Worm (Caenorhabditis elegans) whole organism, L4/young adult: ENCODE data around the gene Y4C6B.7.

Source experiments
- W03F9.2 ChIP-seq: fragments of 150-350 bp; optimal IDR thresholded peaks from 2 replicates; lab custom pipeline; 2014; ENCODE audit warnings: missing biosample characterization, missing genetic modification characterization
- dao-5 ChIP-seq: sonication (generic microtip); optimal IDR thresholded peaks from 2 replicates; lab custom pipeline; 2016; ENCODE audit warnings: missing genotype, missing genetic modification characterization, moderate library complexity, missing compliant biosample characterization
- him-1 ChIP-seq: sonication (generic microtip); optimal IDR thresholded peaks from 2 replicates; lab custom pipeline; 2016; ENCODE audit warnings: missing genotype, missing genetic modification reagents, missing genetic modification characterization, missing compliant biosample characterization

Gene Y4C6B.7

ce11 chrIV:5353364-5353763 lies at the start of gene Y4C6B.7:
Gene Y4C6B.7 (minus strand): TSS chrIV:5353464.
- no peak for TF ChIP-seq him-1 (tag; lab: Kevin White, UChicago)

ce11 chrIV:5400609-5401008 lies 47.3 kb upstream of the Y4C6B.7 start, which contains the start of gene ZK616.1:
Gene ZK616.1 (plus strand): TSS chrIV:5400909.
- TF ChIP-seq W03F9.2 (tag; lab: Kevin White, UChicago) = no peak
- no peak for TF ChIP-seq dao-5 (tag; lab: Kevin White, UChicago)

- no peak for TF ChIP-seq him-1 (tag; lab: Kevin White, UChicago)
- no peak for TF ChIP-seq dao-5 (tag; lab: Kevin White, UChicago)
- TF ChIP-seq W03F9.2 (tag; lab: Kevin White, UChicago) = no peak
Observed at ce11 chrIV:5397539-5397938, 44.3 kb upstream of the Y4C6B.7 start, which contains the start of gene ZK616.2. Gene ZK616.2 (plus strand): TSS chrIV:5397839.

- no peak for TF ChIP-seq dao-5 (tag; lab: Kevin White, UChicago)
- TF ChIP-seq W03F9.2 (tag; lab: Kevin White, UChicago) = no peak
- TF ChIP-seq him-1 (tag; lab: Kevin White, UChicago) = no peak
Observed at ce11 chrIV:5396769-5397168, 43.5 kb upstream of the Y4C6B.7 start, which contains the start of gene ZK616.3. Gene ZK616.3 (plus strand): TSS chrIV:5397069.

- TF ChIP-seq W03F9.2 (tag; lab: Kevin White, UChicago) (peak; percentile 79), him-1 (tag; lab: Kevin White, UChicago) (no peak), dao-5 (tag; lab: Kevin White, UChicago) (no peak)
Observed at ce11 chrIV:5394687-5395086, 41.4 kb upstream of the Y4C6B.7 start, which contains the start of the genes perm-3 and swsn-6. Gene perm-3 (minus strand): TSS chrIV:5394804. Gene swsn-6 (plus strand): TSS chrIV:5395033.

- TF ChIP-seq him-1 (tag; lab: Kevin White, UChicago) (no peak), dao-5 (tag; lab: Kevin White, UChicago) (no peak), W03F9.2 (tag; lab: Kevin White, UChicago) (no peak)
Observed at ce11 chrIV:5393566-5393965, 40.3 kb upstream of the Y4C6B.7 start.

ce11 chrIV:5391507-5392057 lies 38.3 kb upstream of the Y4C6B.7 start, which contains the start of the genes htp-1 and ZK616.5:
Gene htp-1 (minus strand): TSS chrIV:5391557.
Gene ZK616.5 (plus strand): TSS chrIV:5391929.
- TF ChIP-seq W03F9.2 (tag; lab: Kevin White, UChicago) (no peak), dao-5 (tag; lab: Kevin White, UChicago) (no peak), him-1 (tag; lab: Kevin White, UChicago) (no peak)

ce11 chrIV:5389951-5390350 lies 36.7 kb upstream of the Y4C6B.7 start:
- TF ChIP-seq him-1 (tag; lab: Kevin White, UChicago) (no peak), W03F9.2 (tag; lab: Kevin White, UChicago) (no peak), dao-5 (tag; lab: Kevin White, UChicago) (no peak)

- TF ChIP-seq W03F9.2 (tag; lab: Kevin White, UChicago) (no peak), him-1 (tag; lab: Kevin White, UChicago) (no peak), dao-5 (tag; lab: Kevin White, UChicago) (no peak)
Observed at ce11 chrIV:5388477-5389065, 35.3 kb upstream of the Y4C6B.7 start, which contains the start of gene elo-6. Gene elo-6 (minus strand): TSS chrIV:5388559.

ce11 chrIV:5385020-5385419 lies 31.8 kb upstream of the Y4C6B.7 start, which contains the start of gene F41H10.12:
Gene F41H10.12 (plus strand): TSS chrIV:5385320.
- TF ChIP-seq him-1 (tag; lab: Kevin White, UChicago) = no peak

- no peak for TF ChIP-seq dao-5 (tag; lab: Kevin White, UChicago)
- TF ChIP-seq him-1 (tag; lab: Kevin White, UChicago) = no peak
- no peak for TF ChIP-seq W03F9.2 (tag; lab: Kevin White, UChicago)
Observed at ce11 chrIV:5382609-5383008, 29.3 kb upstream of the Y4C6B.7 start, which contains the start of gene F41H10.1. Gene F41H10.1 (plus strand): TSS chrIV:5382909.

ce11 chrIV:5381334-5381733 lies 28.1 kb upstream of the Y4C6B.7 start, which contains the start of gene F41H10.2:
Gene F41H10.2 (plus strand): TSS chrIV:5381634.
- TF ChIP-seq W03F9.2 (tag; lab: Kevin White, UChicago) (no peak), him-1 (tag; lab: Kevin White, UChicago) (no peak), dao-5 (tag; lab: Kevin White, UChicago) (no peak)

ce11 chrIV:5380140-5380539 lies 26.9 kb upstream of the Y4C6B.7 start:
- TF ChIP-seq him-1 (tag; lab: Kevin White, UChicago) (no peak), dao-5 (tag; lab: Kevin White, UChicago) (no peak), W03F9.2 (tag; lab: Kevin White, UChicago) (no peak)

- TF ChIP-seq dao-5 (tag; lab: Kevin White, UChicago) (no peak), W03F9.2 (tag; lab: Kevin White, UChicago) (no peak), him-1 (tag; lab: Kevin White, UChicago) (no peak)
Observed at ce11 chrIV:5377062-5377461, 23.8 kb upstream of the Y4C6B.7 start, which contains the start of gene elo-5. Gene elo-5 (minus strand): TSS chrIV:5377117.
